Fruit fly (Drosophila melanogaster): Measurements from ENCODE around the gene eIF5.

- TF ChIP-seq tx (GFP tag; optimal IDR thresholded peaks at IDR 0.05): no peak
- no peak for TF ChIP-seq D (optimal IDR thresholded peaks at IDR 0.05)
- no peak for TF ChIP-seq D (GFP tag; optimal IDR thresholded peaks at IDR 0.05)
- TF ChIP-seq CG31224 (GFP tag; IDR thresholded peaks at IDR 0.05): no peak
- TF ChIP-seq schlank (tag; optimal IDR thresholded peaks at IDR 0.05): no peak
- no peak for TF ChIP-seq sisA (GFP tag; IDR thresholded peaks at IDR 0.05)
- TF ChIP-seq Max (GFP tag; optimal IDR thresholded peaks at IDR 0.05): no peak
- no peak for TF ChIP-seq Blimp-1 (GFP tag; optimal IDR thresholded peaks at IDR 0.05)
- no peak for TF ChIP-seq CTCF (GFP tag; optimal IDR thresholded peaks at IDR 0.05)
- TF ChIP-seq dm (GFP tag; optimal IDR thresholded peaks at IDR 0.05): no peak
- TF ChIP-seq fu2 (GFP tag; optimal IDR thresholded peaks at IDR 0.05): no peak
- no peak for TF ChIP-seq CG16779 (GFP tag; IDR thresholded peaks at IDR 0.05)
- no peak for TF ChIP-seq CG15514 (GFP tag; optimal IDR thresholded peaks at IDR 0.05)
- no peak for TF ChIP-seq CG10431 (GFP tag; optimal IDR thresholded peaks at IDR 0.05)
Observed at dm6 chrX:15941527-15941926, 50.2 kb downstream of the eIF5 start.

Data from whole organism, embryonic.